Fruit fly (Drosophila melanogaster) S2 (cell line): ENCODE measurements around the gene Ndfip.

Experiments
- CG8478 ChIP-seq: fragments of >200 bp; optimal IDR thresholded peaks from 2 replicates; lab custom pipeline; 2018
- CTCF ChIP-seq, 2 experiments: fragments of >200 bp; optimal IDR thresholded peaks; 2 replicates each; lab custom pipeline; 2018

The Ndfip gene

DNA sequence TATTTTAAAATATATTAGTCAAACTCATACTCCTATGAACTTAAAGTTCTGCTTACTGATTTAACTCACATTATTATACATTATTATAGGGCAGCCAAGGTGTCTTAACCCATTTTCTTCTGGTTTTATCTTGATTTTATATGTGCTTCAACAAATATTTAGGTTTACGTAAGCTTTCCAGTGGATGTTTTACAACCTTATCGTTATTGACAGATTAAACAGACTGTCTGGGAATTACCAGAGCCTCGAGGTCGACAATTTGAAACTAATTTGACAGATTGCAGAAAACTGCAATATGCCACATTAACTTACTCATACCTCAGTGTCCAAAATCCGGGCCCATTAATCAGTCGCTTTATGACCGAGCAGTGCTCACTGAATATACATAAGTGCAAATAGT lies 22.8 kb downstream of the Ndfip start:
- TF ChIP-seq CTCF (optimal IDR thresholded peaks at IDR 0.05; lab: Kevin White, UChicago) (no peak), CG8478 (lab: Kevin White, UChicago) (no peak)

DNA sequence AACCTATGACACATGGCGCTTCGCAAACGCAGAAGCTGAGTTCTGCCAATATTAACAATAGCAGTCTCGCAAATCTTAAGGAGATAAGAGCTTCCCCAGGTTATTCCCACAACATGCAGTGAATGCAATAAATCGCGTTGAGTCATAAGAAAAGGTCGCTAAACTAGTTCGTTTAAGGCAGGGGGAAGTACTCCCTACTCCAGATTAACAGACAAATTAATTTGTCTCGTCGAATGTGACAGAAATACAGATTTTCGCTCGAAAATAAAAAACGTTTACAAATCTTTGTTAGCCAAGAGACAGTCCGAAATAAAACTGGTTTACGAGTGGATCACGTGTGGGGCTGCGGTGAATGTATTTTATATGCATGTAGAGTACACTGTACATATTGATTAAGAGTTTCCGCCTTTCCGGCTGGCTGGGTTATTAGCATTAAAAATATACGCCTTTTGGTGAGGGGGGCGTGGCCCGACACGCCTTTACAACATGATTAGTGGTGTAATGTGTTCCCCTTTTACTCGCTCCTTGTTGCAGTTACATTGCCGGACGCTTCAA lies 28.4 kb downstream of the Ndfip start:
- TF ChIP-seq CG8478 (lab: Kevin White, UChicago): no peak
- TF ChIP-seq CTCF (optimal IDR thresholded peaks at IDR 0.05; lab: Kevin White, UChicago): no peak

DNA sequence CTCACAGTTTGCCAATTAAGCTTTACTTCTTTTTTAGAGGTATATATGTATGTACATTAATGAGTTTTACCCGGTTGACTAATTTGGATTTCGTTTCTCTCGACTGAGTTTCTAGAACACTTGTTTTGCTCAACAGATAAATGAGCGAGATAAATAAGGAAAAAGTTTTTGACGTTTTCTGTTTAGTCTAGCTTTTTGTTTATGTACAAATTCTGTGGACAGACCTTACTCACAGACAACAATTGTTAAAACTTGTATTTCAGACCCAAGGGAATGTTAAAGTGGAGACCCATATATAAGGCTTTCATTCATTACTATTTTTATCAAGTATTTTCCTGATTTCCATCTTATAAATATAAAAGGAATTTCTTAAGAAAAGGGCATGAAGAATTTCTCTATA lies 29.1 kb downstream of the Ndfip start:
- no peak for TF ChIP-seq CTCF (optimal IDR thresholded peaks at IDR 0.05; lab: Kevin White, UChicago)
- no peak for TF ChIP-seq CG8478 (lab: Kevin White, UChicago)

- TF ChIP-seq CTCF (optimal IDR thresholded peaks at IDR 0.05; lab: Kevin White, UChicago) (no peak), CG8478 (lab: Kevin White, UChicago) (no peak)
These were observed 29.8 kb downstream of the Ndfip start for dm6 chr3L:17624208-17624826.

DNA sequence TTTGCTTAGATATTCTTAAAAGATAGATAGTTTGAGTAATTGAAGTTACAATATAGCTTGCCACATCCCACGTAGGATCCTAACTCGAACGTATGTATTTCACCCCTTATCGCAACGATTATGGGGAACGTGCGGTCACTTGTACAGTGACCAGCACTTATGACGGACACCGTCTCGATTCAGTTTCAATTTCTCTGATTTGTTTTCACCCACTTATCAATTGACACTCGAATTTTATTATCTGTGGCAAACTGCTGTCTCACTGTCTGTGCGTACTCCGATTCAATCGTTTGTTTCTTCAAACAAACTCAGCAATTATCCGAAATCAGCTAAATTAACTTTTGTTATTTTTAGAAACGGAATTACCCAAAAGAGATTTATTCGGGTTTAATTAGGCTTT lies 31.1 kb downstream of the Ndfip start:
- TF ChIP-seq CG8478 (lab: Kevin White, UChicago): no peak
- no peak for TF ChIP-seq CTCF (optimal IDR thresholded peaks at IDR 0.05; lab: Kevin White, UChicago)

dm6 chr3L:17622081-17622850 lies 31.8 kb downstream of the Ndfip start:
- TF ChIP-seq CG8478 (lab: Kevin White, UChicago) (no peak), CTCF (optimal IDR thresholded peaks at IDR 0.05; lab: Kevin White, UChicago) (no peak)

DNA sequence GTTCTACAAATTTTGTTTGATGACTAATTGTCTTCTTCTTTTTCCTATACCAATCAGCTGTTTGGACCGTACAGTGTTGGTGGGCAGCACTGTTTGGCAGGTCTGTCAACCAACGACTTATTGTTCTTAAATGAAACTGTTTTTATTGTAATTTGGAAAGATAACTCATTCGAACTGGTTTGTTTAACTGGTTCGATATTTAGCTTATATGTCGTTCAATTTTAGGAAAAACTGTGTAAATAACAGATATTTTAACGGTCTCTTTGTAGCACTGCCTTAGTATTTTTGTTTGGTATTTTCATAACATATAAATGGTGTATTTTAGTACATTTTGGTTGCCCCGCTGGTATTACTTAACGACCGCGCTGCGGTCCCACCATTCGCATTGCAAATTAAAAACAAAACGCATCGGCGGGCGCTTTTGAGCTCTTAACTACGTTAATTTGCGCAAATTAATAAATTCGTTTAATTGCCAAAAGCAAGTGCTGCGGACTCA lies 32.6 kb downstream of the Ndfip start, which contains the start of the genes Vps60 and anchor:
Gene Vps60, minus strand, starts transcription at position 175 of the 496 bp plus-strand sequence.
Gene anchor, plus strand, starts transcription at position 374 of the 496 bp plus-strand sequence.
- no peak for TF ChIP-seq CTCF (optimal IDR thresholded peaks at IDR 0.05; lab: Kevin White, UChicago)
- TF ChIP-seq CG8478 (lab: Kevin White, UChicago): no peak

DNA sequence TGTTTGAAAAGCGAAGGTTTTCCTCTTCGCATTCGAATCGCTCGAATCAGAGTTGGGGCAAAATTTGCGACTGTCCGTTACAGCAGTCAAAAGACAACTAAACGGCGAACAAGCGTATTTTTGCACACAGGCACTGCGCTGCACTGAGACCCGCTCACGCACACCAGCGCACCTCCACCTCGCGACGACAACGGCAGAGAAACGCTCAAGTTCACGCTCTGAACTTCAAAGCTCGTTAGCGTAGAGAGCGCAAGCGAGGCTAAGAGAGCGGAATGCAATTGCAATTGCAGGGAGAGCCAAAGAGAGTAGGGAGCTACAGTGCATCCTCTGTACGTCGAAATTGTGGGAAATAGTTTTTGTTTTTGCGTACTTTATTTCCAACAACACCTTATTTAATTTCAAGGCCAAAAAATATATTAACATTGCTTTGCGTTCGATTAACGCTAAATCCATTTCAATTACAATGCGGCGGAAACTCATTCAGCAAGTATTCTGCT lies 34.8 kb downstream of the Ndfip start, which contains the start of gene Eip74EF:
Gene Eip74EF, minus strand, starts transcription at position 117 of the 497 bp plus-strand sequence.
- no peak for TF ChIP-seq CG8478 (lab: Kevin White, UChicago)
- TF ChIP-seq CTCF (optimal IDR thresholded peaks at IDR 0.05; lab: Kevin White, UChicago): no peak

DNA sequence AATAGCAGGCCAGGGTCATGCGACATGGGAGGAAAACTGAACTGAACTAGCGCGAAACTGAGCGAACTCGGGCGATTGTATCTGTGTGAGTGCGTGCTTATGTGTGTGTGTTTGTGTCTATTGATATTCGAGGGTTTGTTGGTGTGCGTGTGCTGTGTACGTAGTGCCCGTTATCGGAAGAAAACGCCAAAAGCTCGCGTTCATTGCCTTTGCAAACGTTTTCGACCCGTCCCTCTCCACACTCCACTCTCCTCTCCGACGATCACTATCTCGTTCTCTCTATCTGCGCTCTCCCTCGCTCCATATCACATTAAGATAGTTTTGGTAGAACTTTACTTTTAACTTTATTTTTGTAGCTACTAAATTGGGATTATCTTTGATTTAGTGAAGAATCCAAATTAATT lies 37.2 kb downstream of the Ndfip start:
- no peak for TF ChIP-seq CTCF (optimal IDR thresholded peaks at IDR 0.05; lab: Kevin White, UChicago)

DNA sequence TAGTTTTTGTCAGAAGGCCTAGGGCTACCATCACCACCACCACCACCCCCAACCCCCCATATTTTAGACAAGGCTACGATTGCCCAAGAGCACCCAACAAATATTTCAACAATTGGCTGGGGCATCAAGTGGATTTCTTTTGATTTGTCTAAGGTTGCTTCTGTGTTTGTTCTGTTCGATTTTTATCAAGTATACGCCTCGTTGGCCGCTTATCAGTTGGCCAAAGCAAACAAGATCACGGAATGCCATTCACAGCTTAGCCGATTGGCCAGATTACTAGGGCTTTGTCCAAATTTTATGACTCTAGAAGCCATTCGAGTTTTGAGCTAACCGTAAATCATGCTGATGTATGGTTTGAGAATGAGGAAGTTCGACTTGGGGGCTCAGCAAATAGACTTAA lies 38.2 kb downstream of the Ndfip start:
- TF ChIP-seq CTCF (optimal IDR thresholded peaks at IDR 0.05; lab: Kevin White, UChicago) (no peak), CG8478 (lab: Kevin White, UChicago) (no peak)

DNA sequence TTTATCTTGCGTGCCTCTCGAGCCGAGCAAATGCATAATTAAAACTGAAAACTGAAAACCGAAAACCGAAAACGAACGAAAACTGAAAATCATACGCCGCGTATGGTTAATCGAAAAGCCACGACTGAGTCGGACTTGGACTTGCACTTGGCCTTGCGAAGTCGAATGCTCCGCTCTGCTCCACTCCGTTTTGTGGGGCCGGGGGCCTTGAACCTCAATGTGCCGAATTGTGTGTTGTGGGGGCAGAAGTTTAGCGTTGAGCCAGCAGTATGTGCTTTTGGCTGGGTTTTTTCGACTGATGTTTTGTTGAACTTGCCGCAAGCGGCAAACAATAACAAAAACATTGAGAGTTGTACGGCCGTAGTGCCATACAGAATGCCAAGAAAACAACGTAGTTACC lies 38.8 kb downstream of the Ndfip start:
- no peak for TF ChIP-seq CTCF (optimal IDR thresholded peaks at IDR 0.05; lab: Kevin White, UChicago)
- no peak for TF ChIP-seq CG8478 (lab: Kevin White, UChicago)

dm6 chr3L:17613972-17614384 lies 40.1 kb downstream of the Ndfip start:
- TF ChIP-seq CTCF (optimal IDR thresholded peaks at IDR 0.05; lab: Kevin White, UChicago) (no peak), CG8478 (lab: Kevin White, UChicago) (no peak)

dm6 chr3L:17613292-17613734 lies 40.8 kb downstream of the Ndfip start:
- no peak for TF ChIP-seq CG8478 (lab: Kevin White, UChicago)
- TF ChIP-seq CTCF (optimal IDR thresholded peaks at IDR 0.05; lab: Kevin White, UChicago): no peak

- TF ChIP-seq CG8478 (lab: Kevin White, UChicago) (no peak), CTCF (optimal IDR thresholded peaks at IDR 0.05; lab: Kevin White, UChicago) (peak; percentile 38 to 49)
These were observed 42.1 kb downstream of the Ndfip start for dm6 chr3L:17611864-17612505.
